Fruit fly (Drosophila melanogaster): ENCODE results near the gene CG14073.

Gene CG14073

dm6 chr3L:18819262-18819886 is 1.1 kb downstream of the CG14073 start (continued):
- TF ChIP-seq CG17385 (GFP tag; optimal IDR thresholded peaks at IDR 0.05) (peak; percentile 87), psq (GFP tag; optimal IDR thresholded peaks at IDR 0.05) (peak; percentile 47), CG17829 (tag; optimal IDR thresholded peaks at IDR 0.05) (peak; percentile 2), CG10366 (GFP tag; IDR thresholded peaks at IDR 0.05) (no peak)

- TF ChIP-seq abd-A (tag; optimal IDR thresholded peaks at IDR 0.05): peak; percentile 29
- peak; percentile 95 for TF ChIP-seq exex (tag; optimal IDR thresholded peaks at IDR 0.05)
- TF ChIP-seq grn (GFP tag; optimal IDR thresholded peaks at IDR 0.05): peak; percentile 96
- no peak for TF ChIP-seq yki (optimal IDR thresholded peaks at IDR 0.05)
- peak; percentile 34 for TF ChIP-seq cg (GFP tag; optimal IDR thresholded peaks at IDR 0.05)
- 0 out of 3 replicates have a peak, but pooled peaks have one; percentile 58 for TF ChIP-seq CG2199 (GFP tag; IDR thresholded peaks at IDR 0.05)
- TF ChIP-seq CG12769 (tag; optimal IDR thresholded peaks at IDR 0.05): peak; percentile 44
- peak; percentile 29 for TF ChIP-seq CG2678 (tag; optimal IDR thresholded peaks at IDR 0.05)
- no peak for TF ChIP-seq al (GFP tag; IDR thresholded peaks at IDR 0.05)
- no peak for TF ChIP-seq bab2 (GFP tag; optimal IDR thresholded peaks at IDR 0.05)
- peak; percentile 74 for TF ChIP-seq sd (tag; optimal IDR thresholded peaks at IDR 0.05)
- peak; percentile 28 for TF ChIP-seq salm (tag; optimal IDR thresholded peaks at IDR 0.05)
- peak; percentile 28 for TF ChIP-seq Bgb (GFP tag; IDR thresholded peaks at IDR 0.05; ENCODE audit: partially characterized antibody)
- TF ChIP-seq CG9932 (GFP tag; IDR thresholded peaks at IDR 0.05): no peak
- peak; percentile 16 for TF ChIP-seq caup (GFP tag; optimal IDR thresholded peaks at IDR 0.05; ENCODE audit: severe bottlenecking)
- peak; percentile 92 for TF ChIP-seq crol (GFP tag; IDR thresholded peaks at IDR 0.05)
- TF ChIP-seq fd96Cb (tag; optimal IDR thresholded peaks at IDR 0.05): no peak
- peak; percentile 16 for TF ChIP-seq Nf-YC (tag; optimal IDR thresholded peaks at IDR 0.05)
- TF ChIP-seq chinmo (GFP tag; IDR thresholded peaks at IDR 0.05; ENCODE audit: partially characterized antibody): peak; percentile 90; the same call in 3 of the 4 replicates
- TF ChIP-seq Hey (tag; optimal IDR thresholded peaks at IDR 0.05): peak; percentile 56
- peak; percentile 60 for TF ChIP-seq nom (GFP tag; optimal IDR thresholded peaks at IDR 0.05)
- TF ChIP-seq B-H2 (GFP tag; optimal IDR thresholded peaks at IDR 0.05): peak; percentile 11
- TF ChIP-seq rib (GFP tag; IDR thresholded peaks at IDR 0.05): peak; percentile 70
- peak; percentile 44 for TF ChIP-seq CG14441 (GFP tag; IDR thresholded peaks at IDR 0.05)
- TF ChIP-seq CG8290 (GFP tag; optimal IDR thresholded peaks at IDR 0.05): no peak
- TF ChIP-seq CG8290 (tag; optimal IDR thresholded peaks at IDR 0.05): peak in 1 of 2 experiments; percentile 14
- TF ChIP-seq CG15479 (GFP tag; optimal IDR thresholded peaks at IDR 0.05): peak; percentile 50
- TF ChIP-seq CG14710 (tag; optimal IDR thresholded peaks at IDR 0.05): no peak
- TF ChIP-seq GATAe (GFP tag; conservative IDR thresholded peaks at IDR 0.05): peak; percentile 86
- TF ChIP-seq Camta (GFP tag; optimal IDR thresholded peaks at IDR 0.05): no peak
- peak; percentile 88 for TF ChIP-seq sqz (GFP tag; optimal IDR thresholded peaks at IDR 0.05)
- TF ChIP-seq Nf-YB (GFP tag; optimal IDR thresholded peaks at IDR 0.05): peak; percentile 29
- TF ChIP-seq CG34376 (GFP tag; optimal IDR thresholded peaks at IDR 0.05): peak; percentile 87
- peak; percentile 97 for TF ChIP-seq sug (tag; optimal IDR thresholded peaks at IDR 0.05)
- TF ChIP-seq Hr78 (GFP tag; optimal IDR thresholded peaks at IDR 0.05): peak in 1 of 2 experiments; percentile 72
- no peak for TF ChIP-seq zen2 (GFP tag; IDR thresholded peaks at IDR 0.05; ENCODE audit: partially characterized antibody)
- TF ChIP-seq mirr (GFP tag; optimal IDR thresholded peaks at IDR 0.05): peak; percentile 97
- TF ChIP-seq cwo (GFP tag; optimal IDR thresholded peaks at IDR 0.05): peak; percentile 19
- peak; percentile 46 for TF ChIP-seq HmgZ (tag; optimal IDR thresholded peaks at IDR 0.05)
- peak; percentile 42 for TF ChIP-seq lab (GFP tag; optimal IDR thresholded peaks at IDR 0.05)
- TF ChIP-seq Kr (GFP tag; optimal IDR thresholded peaks at IDR 0.05): no peak
- peak; percentile 50 for TF ChIP-seq Vsx1 (GFP tag; optimal IDR thresholded peaks at IDR 0.05)
Observed at dm6 chr3L:18817264-18817894, 3.1 kb downstream of the CG14073 start.

Measured in whole organism, embryonic.